ENCODE assay signal across 1 worm cellular context in the genomic region with DNA sequence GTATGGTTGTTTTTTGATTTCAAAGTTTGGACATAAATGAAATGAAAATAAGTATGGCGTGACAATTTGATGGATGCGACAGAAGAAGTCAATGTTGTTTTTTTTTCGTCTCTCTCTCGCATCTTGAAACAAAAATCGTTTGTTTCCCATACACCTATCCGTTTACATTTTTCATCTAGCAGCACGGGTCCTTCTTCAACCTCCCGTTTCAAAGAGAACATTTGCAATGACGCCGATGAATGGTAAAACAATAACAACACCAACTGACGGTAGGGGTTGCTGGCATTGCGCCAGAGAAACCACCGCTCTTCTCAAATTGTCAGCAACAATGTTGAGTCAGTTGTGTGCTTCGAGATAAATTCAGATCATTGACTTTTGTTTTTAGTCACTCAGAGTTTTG.
A peak's percentile ranks its signal among the peaks of the same experiment; 100 is the strongest.
TF ChIP-seq lines count a peak whose summit lies in the region.

No protein-coding gene starts in this region.

TF ChIP-seq in whole organism, L1 larva, 84 proteins besides CTCF, POLR2A, EP300 and RAD21 (continued from another document):
- TF ChIP-seq elt-3 (tag; optimal IDR thresholded peaks at IDR 0.05; lab: Kevin White, UChicago) (peak in 2 of 6 experiments; percentile 32), alr-1 (tag; optimal IDR thresholded peaks at IDR 0.05; lab: Kevin White, UChicago; ENCODE audit: borderline replicate concordance) (no peak), unc-86 (tag; optimal IDR thresholded peaks at IDR 0.05; lab: Kevin White, UChicago) (no peak), lin-13 (GFP tag; optimal IDR thresholded peaks at IDR 0.05; lab: Kevin White, UChicago) (peak; percentile 22), hpl-2 (GFP tag; optimal IDR thresholded peaks at IDR 0.05; lab: Kevin White, UChicago) (no peak), sox-4 (tag; optimal IDR thresholded peaks at IDR 0.05; lab: Kevin White, UChicago) (peak; percentile 20), pax-3 (tag; optimal IDR thresholded peaks at IDR 0.05; lab: Kevin White, UChicago) (no peak), unc-30 (tag; optimal IDR thresholded peaks at IDR 0.05; lab: Kevin White, UChicago) (no peak), mep-1 (tag; optimal IDR thresholded peaks at IDR 0.05; lab: Kevin White, UChicago) (no peak), nhr-71 (tag; optimal IDR thresholded peaks at IDR 0.05; lab: Kevin White, UChicago) (peak; percentile 90), pag-3 (tag; optimal IDR thresholded peaks at IDR 0.05; lab: Kevin White, UChicago; ENCODE audit: borderline replicate concordance, insufficient read depth) (no peak), nhr-28 (tag; optimal IDR thresholded peaks at IDR 0.05; lab: Kevin White, UChicago) (no peak), snu-23 (GFP tag; optimal IDR thresholded peaks at IDR 0.05; lab: Kevin White, UChicago) (peak; percentile 73), nhr-85 (tag; lab: Kevin White, UChicago) (peak; percentile 94), nhr-12 (tag; optimal IDR thresholded peaks at IDR 0.05; lab: Kevin White, UChicago) (no peak), unc-98 (GFP tag; IDR thresholded peaks at IDR 0.05; lab: Robert Waterston, UW) (no peak), jun-1 (tag; optimal IDR thresholded peaks at IDR 0.05; lab: Kevin White, UChicago) (no peak), tbx-2 (tag; optimal IDR thresholded peaks at IDR 0.05; lab: Kevin White, UChicago) (peak; percentile 45), irx-1 (tag; optimal IDR thresholded peaks at IDR 0.05; lab: Kevin White, UChicago) (peak; percentile 42), zag-1 (tag; optimal IDR thresholded peaks at IDR 0.05; lab: Kevin White, UChicago) (no peak), fkh-10 (GFP tag; optimal IDR thresholded peaks at IDR 0.05; lab: Kevin White, UChicago) (no peak), dsc-1 (tag; optimal IDR thresholded peaks at IDR 0.05; lab: Kevin White, UChicago) (no peak), hlh-17 (GFP tag; optimal IDR thresholded peaks at IDR 0.05; lab: Kevin White, UChicago; ENCODE audit: borderline replicate concordance) (no peak), nhr-20 (tag; optimal IDR thresholded peaks at IDR 0.05; lab: Kevin White, UChicago) (peak; percentile 72), elt-2 (tag; optimal IDR thresholded peaks at IDR 0.05; lab: Kevin White, UChicago) (no peak), nhr-11 (tag; optimal IDR thresholded peaks at IDR 0.05; lab: Kevin White, UChicago) (no peak), aha-1 (tag; optimal IDR thresholded peaks at IDR 0.05; lab: Kevin White, UChicago) (no peak), fos-1 (tag; optimal IDR thresholded peaks at IDR 0.05; lab: Kevin White, UChicago) (no peak), isw-1 (GFP tag; IDR thresholded peaks at IDR 0.05; lab: Robert Waterston, UW) (no peak)
